Worm (Caenorhabditis elegans) whole organism, midembryonic: ENCODE data around the gene R11D1.13.
A peak's percentile ranks its signal among the peaks of the same experiment; 100 is the strongest.

Experiments used
- T22C8.4 ChIP-seq: fragments of 200-800 bp; sonication (Bioruptor generic); IDR thresholded peaks from 2 replicates; pipeline ENCODE4 v1.3.6; 2022; ENCODE audit warnings: missing genetic modification characterization, missing compliant biosample characterization
- cog-1 ChIP-seq: sonication (generic microtip); optimal IDR thresholded peaks from 2 replicates; lab custom pipeline; 2016; ENCODE audit warnings: missing genetic modification characterization, missing compliant biosample characterization
- flt-1 ChIP-seq: fragments of 200-800 bp; sonication (Bioruptor generic); IDR thresholded peaks from 2 replicates; pipeline ENCODE4 v1.3.6; 2022; ENCODE audit warnings: missing genetic modification characterization, missing compliant biosample characterization
- klf-2 ChIP-seq: fragments of 200-800 bp; sonication (Bioruptor generic); conservative IDR thresholded peaks from 2 replicates; pipeline ENCODE4 v1.3.6; 2022; ENCODE audit warnings: missing genetic modification reagents, missing genetic modification characterization, missing compliant biosample characterization
- med-1 ChIP-seq: sonication (generic microtip); optimal IDR thresholded peaks from 2 replicates; lab custom pipeline; 2017; ENCODE audit warnings: missing genetic modification characterization, mild to moderate bottlenecking, missing compliant biosample characterization, antibody characterized with exemption, missing genetic modification reagents; ENCODE audit not compliant: insufficient read depth
- ref-1 ChIP-seq: fragments of 200-800 bp; sonication (Bioruptor generic); conservative IDR thresholded peaks from 2 replicates; pipeline ENCODE4 v1.3.6; 2022; ENCODE audit warnings: missing genetic modification reagents, missing genetic modification characterization, missing compliant biosample characterization
- tab-1 ChIP-seq: fragments of 200-800 bp; sonication (Bioruptor generic); IDR thresholded peaks from 2 replicates; pipeline ENCODE4 v1.3.6; 2022; ENCODE audit warnings: missing genetic modification characterization, missing compliant biosample characterization
- ztf-23 ChIP-seq: fragments of 200-800 bp; sonication (Bioruptor generic); IDR thresholded peaks from 2 replicates; pipeline ENCODE4 v1.3.6; 2022; ENCODE audit warnings: missing genetic modification reagents, missing genetic modification characterization, missing compliant biosample characterization
- ztf-29 ChIP-seq: fragments of 200-800 bp; sonication (Bioruptor generic); IDR thresholded peaks from 2 replicates; pipeline ENCODE4 v1.3.6; 2022; ENCODE audit warnings: missing genetic modification reagents, missing genetic modification characterization, missing compliant biosample characterization

The R11D1.13 gene

ce11 chrV:12728062-12728665 is 1.2 kb downstream of the R11D1.13 start, which contains the start of the genes rpl-28 and mrpl-49:
Gene rpl-28, minus strand, starts transcription at chrV:12728112.
Gene mrpl-49, plus strand, starts transcription at chrV:12728631.
- TF ChIP-seq flt-1 (GFP tag; lab: Robert Waterston, UW) (no peak), ref-1 (GFP tag; lab: Robert Waterston, UW) (no peak), ztf-23 (peak; percentile 67), cog-1 (tag; lab: Kevin White, UChicago) (peak; percentile 60)

- TF ChIP-seq flt-1 (GFP tag; lab: Robert Waterston, UW) (no peak), cog-1 (tag; lab: Kevin White, UChicago) (no peak), med-1 (GFP tag; lab: Kevin White, UChicago) (no peak), tab-1 (GFP tag; lab: Robert Waterston, UW) (no peak), T22C8.4 (GFP tag; lab: Robert Waterston, UW) (no peak)
Observed at ce11 chrV:12729220-12729619, 2.3 kb downstream of the R11D1.13 start, which contains the start of gene R11D1.10. Gene R11D1.10, plus strand, starts transcription at chrV:12729520.

ce11 chrV:12732734-12733133 is 5.8 kb downstream of the R11D1.13 start:
- TF ChIP-seq flt-1 (GFP tag; lab: Robert Waterston, UW) (no peak), ref-1 (GFP tag; lab: Robert Waterston, UW) (no peak), T22C8.4 (GFP tag; lab: Robert Waterston, UW) (no peak), cog-1 (tag; lab: Kevin White, UChicago) (no peak), tab-1 (GFP tag; lab: Robert Waterston, UW) (no peak), ztf-23 (no peak), med-1 (GFP tag; lab: Kevin White, UChicago) (no peak), ztf-29 (GFP tag; lab: Robert Waterston, UW) (no peak), klf-2 (no peak)

- TF ChIP-seq cog-1 (tag; lab: Kevin White, UChicago) (no peak), ztf-29 (GFP tag; lab: Robert Waterston, UW) (no peak), T22C8.4 (GFP tag; lab: Robert Waterston, UW) (no peak)
Observed at ce11 chrV:12733465-12734248, 6.7 kb downstream of the R11D1.13 start, which contains the start of the genes dhs-21 and xbx-9. Gene dhs-21, minus strand, starts transcription at chrV:12733645. Gene xbx-9, plus strand, starts transcription at chrV:12734198.

- TF ChIP-seq tab-1 (GFP tag; lab: Robert Waterston, UW), result no peak
- no peak for TF ChIP-seq T22C8.4 (GFP tag; lab: Robert Waterston, UW)
- TF ChIP-seq ztf-29 (GFP tag; lab: Robert Waterston, UW), result no peak
- TF ChIP-seq med-1 (GFP tag; lab: Kevin White, UChicago), result no peak
- no peak for TF ChIP-seq cog-1 (tag; lab: Kevin White, UChicago)
- no peak for TF ChIP-seq ref-1 (GFP tag; lab: Robert Waterston, UW)
- TF ChIP-seq ztf-23, result no peak
- TF ChIP-seq flt-1 (GFP tag; lab: Robert Waterston, UW), result no peak
- TF ChIP-seq klf-2, result no peak
Observed at ce11 chrV:12736166-12736753, 9.3 kb downstream of the R11D1.13 start, which contains the start of gene cky-1. Gene cky-1, plus strand, starts transcription at chrV:12736703.

- TF ChIP-seq tab-1 (GFP tag; lab: Robert Waterston, UW) (no peak), med-1 (GFP tag; lab: Kevin White, UChicago) (no peak), cog-1 (tag; lab: Kevin White, UChicago) (no peak), ref-1 (GFP tag; lab: Robert Waterston, UW) (no peak), klf-2 (no peak), flt-1 (GFP tag; lab: Robert Waterston, UW) (no peak), T22C8.4 (GFP tag; lab: Robert Waterston, UW) (no peak), ztf-23 (no peak), ztf-29 (GFP tag; lab: Robert Waterston, UW) (no peak)
Observed at ce11 chrV:12741684-12742083, 14.7 kb downstream of the R11D1.13 start, which contains the start of gene hrg-7. Gene hrg-7, plus strand, starts transcription at chrV:12742041.

ce11 chrV:12743778-12744502 is 17.0 kb downstream of the R11D1.13 start:
- TF ChIP-seq flt-1 (GFP tag; lab: Robert Waterston, UW) (no peak), cog-1 (tag; lab: Kevin White, UChicago) (no peak), ref-1 (GFP tag; lab: Robert Waterston, UW) (no peak)

- TF ChIP-seq tab-1 (GFP tag; lab: Robert Waterston, UW), result no peak
- no peak for TF ChIP-seq T22C8.4 (GFP tag; lab: Robert Waterston, UW)
- TF ChIP-seq ztf-29 (GFP tag; lab: Robert Waterston, UW), result no peak
- no peak for TF ChIP-seq ref-1 (GFP tag; lab: Robert Waterston, UW)
Observed at ce11 chrV:12744979-12745378, 18.0 kb downstream of the R11D1.13 start, which contains the start of gene C15C8.7. Gene C15C8.7, minus strand, starts transcription at chrV:12745050.

ce11 chrV:12747431-12747830 is 20.5 kb downstream of the R11D1.13 start, which contains the start of gene C15C8.4:
Gene C15C8.4, minus strand, starts transcription at chrV:12747463.
- no peak for TF ChIP-seq ref-1 (GFP tag; lab: Robert Waterston, UW)
- TF ChIP-seq med-1 (GFP tag; lab: Kevin White, UChicago), result no peak
- TF ChIP-seq ztf-23, result no peak
- TF ChIP-seq tab-1 (GFP tag; lab: Robert Waterston, UW), result no peak
- TF ChIP-seq klf-2, result no peak
- TF ChIP-seq ztf-29 (GFP tag; lab: Robert Waterston, UW), result no peak
- no peak for TF ChIP-seq flt-1 (GFP tag; lab: Robert Waterston, UW)
- TF ChIP-seq cog-1 (tag; lab: Kevin White, UChicago), result no peak
- TF ChIP-seq T22C8.4 (GFP tag; lab: Robert Waterston, UW), result no peak
